Fruit fly (Drosophila melanogaster): Measurements from ENCODE around the gene cpb.
A peak's percentile ranks its signal among the peaks of the same experiment; 100 is the strongest.

The cpb gene

DNA sequence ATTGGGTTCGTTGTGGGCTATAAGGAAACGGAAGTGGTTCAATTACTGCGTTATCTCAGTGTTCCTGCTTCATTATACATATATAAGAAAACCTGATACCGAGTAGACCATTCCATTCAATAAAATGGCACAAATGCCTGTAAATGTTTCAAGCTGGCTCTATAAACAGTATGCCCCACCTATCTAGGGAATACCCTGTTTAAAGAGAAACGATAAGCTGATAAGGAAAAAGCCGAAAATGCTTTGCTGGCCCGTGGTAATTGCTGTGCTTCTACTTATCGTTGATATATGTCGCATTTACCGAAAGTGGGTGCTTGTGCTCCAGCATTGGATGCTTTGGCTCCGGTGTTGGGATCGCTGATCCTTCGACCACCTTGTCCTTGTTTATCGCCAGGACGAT is 4.6 kb downstream of the cpb start:
- no peak for TF ChIP-seq CG17801 (GFP tag; optimal IDR thresholded peaks at IDR 0.05; ENCODE audit: partially characterized antibody)

DNA sequence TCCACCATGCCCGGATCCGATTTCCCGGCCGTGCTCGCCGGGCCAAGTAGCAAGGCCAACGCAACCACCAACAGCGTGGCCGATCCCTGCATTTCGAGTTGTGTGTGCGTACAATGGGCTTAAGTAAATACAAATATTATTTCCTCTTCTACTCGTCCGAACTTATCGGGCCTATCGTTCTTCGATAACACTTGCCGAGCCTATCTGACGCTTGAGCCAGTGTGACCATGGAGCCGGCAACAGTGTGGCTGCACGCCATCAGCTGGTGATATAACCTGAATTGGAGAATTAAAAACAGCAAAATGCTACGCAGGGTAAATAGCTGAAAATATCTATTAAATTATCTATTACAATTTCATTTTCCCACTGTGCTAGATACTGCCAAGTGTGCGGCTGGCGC is 5.5 kb downstream of the cpb start, which contains the start of the genes CG17660 and mRpL48:
Gene CG17660, minus strand, starts transcription at position 198 of the 400 bp plus-strand sequence.
Gene mRpL48, plus strand, starts transcription at position 239 of the 400 bp plus-strand sequence.
- peak; percentile 27 for TF ChIP-seq CG17801 (GFP tag; optimal IDR thresholded peaks at IDR 0.05; ENCODE audit: partially characterized antibody)

DNA sequence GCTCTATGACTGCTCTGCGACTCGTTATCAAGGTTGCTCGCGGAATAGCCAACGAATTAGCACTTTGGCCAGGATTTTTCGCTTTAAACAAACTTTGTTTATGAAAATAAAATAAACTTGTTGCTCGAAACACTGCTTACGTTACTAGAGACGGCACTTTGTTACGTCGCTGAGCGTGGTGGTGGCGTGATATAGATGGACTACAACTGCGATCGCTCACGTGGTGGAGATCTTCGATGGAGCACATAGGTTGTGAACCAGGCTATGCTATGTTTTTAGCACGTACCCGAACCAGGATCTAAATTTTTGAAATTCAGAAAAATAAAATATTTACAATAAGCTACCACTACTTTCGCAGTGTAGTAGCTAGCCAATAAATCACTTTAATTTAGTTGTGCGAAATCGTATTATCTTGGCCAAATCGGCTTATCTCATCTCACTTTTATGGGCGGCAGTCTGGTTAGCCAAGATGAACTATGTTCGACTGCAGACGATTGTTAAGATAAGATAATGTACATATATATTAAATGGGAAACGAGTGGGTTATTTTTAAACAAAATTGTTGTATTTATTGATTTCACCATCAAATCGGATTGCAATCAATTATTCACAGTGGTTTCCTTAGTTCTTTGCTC is 11.1 kb downstream of the cpb start, which contains the start of gene frtz:
Gene frtz, minus strand, starts transcription at position 153 of the 635 bp plus-strand sequence.
- TF ChIP-seq CG17801 (GFP tag; optimal IDR thresholded peaks at IDR 0.05; ENCODE audit: partially characterized antibody) = no peak

DNA sequence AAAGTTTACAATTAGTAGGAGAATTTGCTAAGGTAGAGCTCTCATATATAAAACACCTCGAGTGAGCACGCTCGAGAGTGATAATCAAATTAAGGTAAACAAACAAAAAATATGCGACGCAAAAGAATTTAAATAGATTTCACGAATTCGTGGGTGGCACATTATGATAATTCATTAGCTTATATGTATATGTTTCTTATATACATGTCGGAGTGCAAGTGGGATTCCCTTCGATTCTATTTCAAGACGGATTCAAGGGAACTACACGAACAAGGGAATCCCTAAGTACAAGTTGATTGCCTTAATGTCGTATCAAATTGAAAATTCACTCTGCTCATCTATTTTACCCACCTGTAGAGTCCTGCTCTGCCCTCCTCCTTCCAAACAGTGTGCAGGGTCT is 12.5 kb downstream of the cpb start:
- no peak for TF ChIP-seq CG17801 (GFP tag; optimal IDR thresholded peaks at IDR 0.05; ENCODE audit: partially characterized antibody)

DNA sequence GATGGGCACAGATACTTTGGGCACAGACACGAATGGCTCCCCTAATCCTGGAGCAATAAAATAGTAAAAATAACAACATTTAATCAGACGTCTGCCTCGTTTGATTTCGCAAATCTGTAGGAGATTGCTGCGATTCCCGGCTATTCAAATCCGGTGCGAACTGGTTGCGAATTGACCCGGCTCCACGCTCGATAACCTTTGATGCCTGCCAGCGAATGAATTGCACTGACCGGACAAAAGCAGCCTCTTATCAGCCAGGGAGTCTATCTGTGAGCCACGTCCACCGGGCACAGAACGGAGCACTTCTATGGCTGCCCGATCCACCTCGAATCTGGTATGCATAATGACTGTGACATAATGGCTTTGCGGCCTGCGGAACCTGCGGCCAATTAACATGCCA is 15.3 kb downstream of the cpb start:
- TF ChIP-seq CG17801 (GFP tag; optimal IDR thresholded peaks at IDR 0.05; ENCODE audit: partially characterized antibody) = no peak

DNA sequence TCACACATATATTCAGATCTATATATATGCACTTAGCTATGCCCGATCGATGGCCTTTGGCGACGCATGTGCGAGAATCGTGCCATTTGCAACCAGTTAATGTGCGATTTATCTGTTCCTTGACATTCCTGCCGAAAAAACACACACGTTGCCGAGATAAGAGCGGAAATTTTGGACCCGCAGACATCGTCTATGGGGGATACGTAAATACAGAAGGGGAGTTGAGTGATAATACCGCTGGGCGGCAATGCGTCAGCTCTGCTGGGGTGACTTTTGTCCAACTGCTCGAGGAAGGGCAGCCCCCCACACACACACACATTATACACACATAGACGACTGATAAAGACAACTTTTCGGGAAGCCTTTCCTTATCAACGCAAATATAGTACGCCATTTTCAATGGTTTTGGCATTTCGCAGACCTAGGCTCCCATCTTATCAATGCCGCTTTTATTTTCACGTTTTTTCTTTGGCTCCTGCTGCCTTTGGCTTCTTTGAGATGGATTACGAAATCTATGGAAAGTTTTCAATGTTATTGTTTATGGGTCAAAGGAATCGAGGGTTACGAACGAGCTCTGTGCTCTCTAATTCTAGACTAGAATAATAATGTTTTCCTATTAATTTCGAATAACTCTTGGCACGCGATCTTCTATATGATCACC is 16.3 kb downstream of the cpb start:
- TF ChIP-seq CG17801 (GFP tag; optimal IDR thresholded peaks at IDR 0.05; ENCODE audit: partially characterized antibody) = no peak

DNA sequence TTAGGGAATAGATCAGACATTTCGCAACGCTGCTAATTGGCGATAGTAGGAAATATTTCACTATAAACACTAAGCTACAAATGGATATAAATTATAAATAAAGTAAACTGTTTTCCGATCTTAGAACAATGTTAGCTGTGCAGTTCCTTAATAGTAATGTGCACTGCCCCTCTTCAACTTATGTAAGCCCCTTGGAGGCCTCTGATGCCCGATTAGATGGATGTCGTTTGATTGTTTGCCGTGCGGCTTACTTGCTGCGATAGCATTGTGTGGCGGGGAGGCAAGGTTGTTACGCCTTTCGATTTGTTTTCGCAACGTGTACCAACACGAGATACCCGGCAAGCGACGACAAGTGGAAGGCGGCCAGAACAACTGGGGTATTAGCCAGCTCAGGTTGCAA is 17.6 kb downstream of the cpb start:
- no peak for TF ChIP-seq CG17801 (GFP tag; optimal IDR thresholded peaks at IDR 0.05; ENCODE audit: partially characterized antibody)

DNA sequence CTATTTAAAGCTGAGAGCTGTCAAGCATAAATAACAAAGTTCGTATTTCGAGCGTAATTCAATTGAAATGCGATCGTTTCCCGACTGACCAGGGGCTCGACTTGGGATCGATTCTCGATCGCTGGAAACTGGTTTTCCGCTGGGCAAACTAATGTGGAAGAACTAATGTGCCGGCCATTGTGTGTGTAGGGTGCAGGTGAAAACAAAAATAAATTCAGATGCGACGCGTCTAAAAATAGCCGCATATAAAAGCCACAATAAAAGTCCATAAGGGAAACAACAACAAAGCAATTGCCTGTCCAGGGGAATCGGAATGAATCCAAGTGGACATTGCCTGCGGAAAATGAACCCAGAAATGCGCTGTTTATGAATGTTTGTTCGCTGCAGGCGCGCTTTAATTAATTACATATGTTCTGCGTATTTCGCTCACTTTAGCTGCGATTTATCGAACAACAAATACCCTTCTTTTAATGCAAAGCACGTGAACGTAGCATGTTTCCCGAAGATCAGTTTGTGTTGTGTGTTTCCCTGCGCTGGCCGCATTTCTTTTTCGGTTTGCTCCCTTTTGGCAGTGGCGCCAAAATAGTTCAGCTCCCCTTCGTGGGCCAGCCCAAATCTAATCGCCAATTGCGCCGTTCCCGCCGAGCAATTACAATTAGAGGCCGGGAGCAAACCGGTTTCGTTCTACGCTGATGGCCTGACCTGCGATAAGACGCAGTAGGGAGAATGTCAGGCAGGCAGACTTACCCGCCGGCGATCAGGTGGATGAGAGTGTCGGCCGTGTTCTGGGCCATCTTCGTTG is 18.6 kb downstream of the cpb start:
- TF ChIP-seq CG17801 (GFP tag; optimal IDR thresholded peaks at IDR 0.05; ENCODE audit: partially characterized antibody) = no peak

DNA sequence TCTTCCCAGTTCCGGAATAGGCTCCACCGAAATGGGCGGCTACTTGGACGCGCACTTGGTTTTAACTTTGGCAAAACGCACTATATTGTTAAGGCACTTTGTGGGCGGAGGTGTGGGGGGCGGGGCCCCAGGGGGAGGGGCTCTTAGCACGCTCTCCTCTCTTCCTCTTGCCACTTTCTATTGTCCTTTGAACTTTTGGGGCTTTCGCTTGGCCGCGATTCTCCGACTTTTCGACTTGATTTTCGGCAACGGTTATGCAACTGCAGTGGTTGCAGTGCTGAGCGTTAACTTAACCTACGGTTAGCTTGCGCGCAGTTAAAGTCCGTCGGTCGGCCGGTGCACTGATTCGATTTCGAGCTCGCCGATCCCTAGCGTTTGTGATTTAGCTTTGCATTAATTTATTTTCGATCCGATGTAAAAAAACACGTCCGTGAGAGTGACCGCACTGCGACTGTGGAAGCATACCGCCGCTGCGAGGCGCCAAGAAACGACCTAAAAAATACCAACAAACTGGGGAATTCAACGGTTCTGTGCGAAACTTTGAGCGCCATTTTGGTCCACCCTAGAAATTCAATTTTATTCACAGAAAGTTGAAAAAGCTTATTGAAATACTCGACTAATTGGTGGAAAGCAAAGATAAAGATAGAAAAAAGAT is 19.4 kb downstream of the cpb start, which contains the start of gene Rim2:
Gene Rim2, minus strand, starts transcription at position 452 of the 655 bp plus-strand sequence.
- TF ChIP-seq CG17801 (GFP tag; optimal IDR thresholded peaks at IDR 0.05; ENCODE audit: partially characterized antibody) = peak; percentile 38

DNA sequence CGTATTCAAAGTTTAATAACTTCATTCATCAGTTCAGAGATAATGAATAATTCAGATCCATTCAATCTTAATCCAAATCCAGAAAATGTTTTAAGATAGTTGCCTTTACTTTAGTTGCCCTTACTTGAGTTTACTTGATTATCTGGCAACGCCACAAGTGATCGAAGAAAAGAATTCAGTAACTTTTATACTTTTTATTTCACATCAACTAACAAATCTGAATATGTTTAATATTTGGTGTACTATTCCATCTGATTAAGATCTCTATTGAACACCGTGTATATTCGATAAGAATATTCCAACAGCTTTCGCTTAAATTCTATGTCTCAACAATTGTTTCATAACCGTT is 19.9 kb downstream of the cpb start:
- no peak for TF ChIP-seq CG17801 (GFP tag; optimal IDR thresholded peaks at IDR 0.05; ENCODE audit: partially characterized antibody)

DNA sequence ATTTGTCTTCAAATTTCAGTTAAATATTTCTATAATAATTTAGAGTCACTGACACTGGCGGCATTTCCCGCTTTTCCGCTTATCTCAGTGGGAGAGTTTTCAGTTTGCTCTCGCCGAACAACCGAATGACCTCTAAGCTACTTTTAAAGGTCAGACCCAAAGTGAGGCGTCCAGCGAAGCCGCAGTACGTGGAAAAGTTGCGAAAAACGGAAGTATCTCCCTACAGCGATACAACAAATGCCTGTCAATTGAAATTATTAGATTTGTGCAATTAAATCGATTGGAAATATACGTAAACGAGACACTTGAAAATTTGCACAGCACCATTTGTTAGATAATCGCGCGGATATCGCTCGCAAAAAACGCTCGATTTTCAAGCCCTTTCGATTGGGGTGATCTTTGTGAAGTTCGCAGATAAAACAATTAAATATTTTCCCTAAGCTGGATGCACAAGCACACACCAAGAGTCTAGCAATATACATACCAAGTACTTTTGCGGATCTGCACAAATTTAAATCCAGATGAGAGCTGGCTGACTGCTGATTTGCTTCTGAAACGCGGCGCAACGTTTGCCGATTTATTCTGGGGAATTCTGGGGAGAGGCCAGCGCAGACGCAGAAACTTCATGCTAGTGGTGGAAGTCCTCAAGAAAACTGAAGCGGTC is 22.6 kb downstream of the cpb start:
- TF ChIP-seq CG17801 (GFP tag; optimal IDR thresholded peaks at IDR 0.05; ENCODE audit: partially characterized antibody) = no peak

DNA sequence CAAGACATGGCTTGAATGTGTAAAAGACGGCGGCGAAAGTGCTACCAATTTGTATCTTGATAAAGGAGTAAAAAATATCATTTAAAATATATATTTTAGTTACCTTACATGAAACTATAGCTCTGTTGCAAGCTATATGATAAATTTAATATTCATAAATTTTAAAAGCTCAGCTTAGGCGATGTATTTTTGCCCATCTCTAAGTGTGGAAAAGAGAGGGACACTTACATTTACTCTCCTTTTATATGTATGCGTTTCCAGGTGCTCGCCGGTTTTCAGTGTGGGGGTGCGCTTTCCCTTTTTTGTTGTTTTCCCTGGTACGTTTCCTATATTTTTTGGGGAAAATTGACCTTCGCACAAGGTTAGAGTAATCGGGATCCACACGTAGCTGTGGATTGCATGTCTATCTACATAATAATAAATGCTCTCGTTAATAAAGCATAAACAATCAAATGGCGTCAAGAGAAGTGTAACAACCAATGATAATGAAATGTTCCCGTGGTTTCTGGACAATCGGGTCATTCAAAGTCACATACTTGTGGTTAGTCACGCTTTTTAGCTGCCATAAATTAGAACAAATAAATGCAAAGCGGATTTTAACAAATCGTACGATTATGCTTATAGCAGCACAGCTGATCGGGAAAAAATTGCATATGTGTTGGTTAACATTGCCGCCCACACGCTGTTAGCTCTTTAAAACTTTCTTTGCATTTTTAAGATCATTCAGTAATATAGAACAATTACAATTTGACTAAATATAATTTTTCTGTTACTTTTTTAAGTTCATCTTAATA is 23.3 kb downstream of the cpb start:
- TF ChIP-seq CG17801 (GFP tag; optimal IDR thresholded peaks at IDR 0.05; ENCODE audit: partially characterized antibody) = peak; percentile 99

DNA sequence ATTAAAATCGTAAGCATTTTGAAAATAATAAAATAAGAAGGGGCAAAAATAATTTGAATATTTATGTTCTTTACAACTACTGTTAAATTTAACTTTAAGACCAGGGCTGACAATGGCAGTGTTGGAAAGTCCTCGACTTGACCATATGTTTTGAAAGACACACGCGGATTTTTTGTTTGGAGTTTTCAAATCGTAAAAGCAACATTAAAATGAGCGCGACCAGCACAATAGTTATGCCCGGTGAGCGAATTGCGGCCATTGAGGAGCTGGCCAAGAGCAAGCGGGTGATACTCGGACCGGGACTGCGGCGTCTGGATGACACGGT is 23.9 kb downstream of the cpb start, which contains the start of gene Rrp40:
Gene Rrp40, plus strand, starts transcription at position 113 of the 325 bp plus-strand sequence.
- TF ChIP-seq CG17801 (GFP tag; optimal IDR thresholded peaks at IDR 0.05; ENCODE audit: partially characterized antibody) = no peak

DNA sequence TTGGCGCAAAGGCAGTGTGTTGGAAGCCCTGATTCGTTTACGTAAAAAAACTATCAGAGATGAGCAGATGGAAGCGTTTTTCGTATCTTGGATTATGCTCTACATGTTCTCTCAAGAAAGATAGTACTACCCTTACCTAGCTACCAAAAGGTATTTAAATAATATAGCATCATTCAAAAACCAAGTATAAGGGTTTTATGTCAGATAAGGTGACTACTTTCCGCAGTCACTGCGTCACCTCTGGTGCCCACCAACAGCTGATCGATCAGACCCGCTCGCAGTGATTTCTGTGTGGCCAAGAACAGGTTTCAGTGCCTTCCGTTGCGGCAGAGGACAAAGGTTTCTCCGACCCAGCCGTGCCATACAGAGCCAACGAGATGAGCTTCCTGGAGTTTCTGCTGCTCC is 24.9 kb downstream of the cpb start, which contains the start of the genes Eno and CG31937:
Gene Eno, minus strand, starts transcription at position 30 of the 405 bp plus-strand sequence.
Gene CG31937, plus strand, starts transcription at position 281 of the 405 bp plus-strand sequence.
- TF ChIP-seq CG17801 (GFP tag; optimal IDR thresholded peaks at IDR 0.05; ENCODE audit: partially characterized antibody) = peak; percentile 60

All from ovary, adult (tissue).